Worm (Caenorhabditis elegans) whole organism, young adult: Measurements from ENCODE around the gene K09E9.1.

ENCODE experiments used
- B0035.1 ChIP-seq: sonication (generic microtip); optimal IDR thresholded peaks from 2 replicates; lab custom pipeline; 2016; ENCODE audit warnings: missing genetic modification characterization, mild to moderate bottlenecking, missing compliant biosample characterization, missing genotype, missing genetic modification reagents
- B0261.1 ChIP-seq: sonication (generic microtip); optimal IDR thresholded peaks from 2 replicates; lab custom pipeline; 2016; ENCODE audit warnings: mild to moderate bottlenecking, missing genetic modification characterization, moderate library complexity, missing compliant biosample characterization
- F22D6.2 ChIP-seq: sonication (generic microtip); optimal IDR thresholded peaks from 2 replicates; lab custom pipeline; 2016; ENCODE audit warnings: mild to moderate bottlenecking, missing genetic modification characterization, missing compliant biosample characterization
- F49E8.2 ChIP-seq: sonication (generic microtip); optimal IDR thresholded peaks from 3 replicates; lab custom pipeline; 2017; ENCODE audit warnings: missing genetic modification characterization, mild to moderate bottlenecking, missing compliant biosample characterization, antibody characterized with exemption, moderate library complexity; ENCODE audit not compliant: insufficient read depth
- F57A8.1 ChIP-seq: fragments of 200-800 bp; sonication (Bioruptor generic); optimal IDR thresholded peaks from 2 replicates; lab custom pipeline; 2018; ENCODE audit warnings: mild to moderate bottlenecking, missing genetic modification characterization, moderate library complexity, missing compliant biosample characterization
- Y53G8AR.9 ChIP-seq: fragments of 200-800 bp; sonication (Bioruptor generic); conservative IDR thresholded peaks from 2 replicates; pipeline ENCODE4 v1.3.6; 2022; ENCODE audit warnings: missing genetic modification reagents, missing genetic modification characterization, missing compliant biosample characterization
- Y67H2A.10 ChIP-seq: fragments of 200-800 bp; sonication (Bioruptor generic); conservative IDR thresholded peaks from 2 replicates; pipeline ENCODE4 v1.3.6; 2022; ENCODE audit warnings: missing genetic modification reagents, missing genetic modification characterization, missing compliant biosample characterization
- ZK185.1 ChIP-seq: sonication (generic microtip); optimal IDR thresholded peaks from 2 replicates; lab custom pipeline; 2016; ENCODE audit warnings: mild to moderate bottlenecking, missing genetic modification characterization, missing compliant biosample characterization; ENCODE audit not compliant: poor library complexity, severe bottlenecking
- aptf-2 ChIP-seq: fragments of 200-800 bp; sonication (Bioruptor generic); conservative IDR thresholded peaks from 2 replicates; pipeline ENCODE4 v1.3.6; 2022; ENCODE audit warnings: missing genetic modification reagents, missing genetic modification characterization, missing compliant biosample characterization
- bed-2 ChIP-seq: fragments of 200-800 bp; sonication (Bioruptor generic); IDR thresholded peaks from 2 replicates; pipeline ENCODE4 v1.3.6; 2022; ENCODE audit warnings: missing genetic modification reagents, missing genetic modification characterization, missing compliant biosample characterization
- ceh-100 ChIP-seq: fragments of 200-800 bp; sonication (Bioruptor generic); IDR thresholded peaks from 2 replicates; pipeline ENCODE4 v1.3.6; 2022; ENCODE audit warnings: missing genetic modification reagents, missing genetic modification characterization, missing compliant biosample characterization
- ceh-79 ChIP-seq: sonication (generic microtip); optimal IDR thresholded peaks from 2 replicates; lab custom pipeline; 2017; ENCODE audit warnings: mild to moderate bottlenecking, missing genetic modification characterization, missing compliant biosample characterization
- dpff-1 ChIP-seq: sonication (generic microtip); optimal IDR thresholded peaks from 2 replicates; lab custom pipeline; 2017; ENCODE audit warnings: mild to moderate bottlenecking, missing genetic modification characterization, missing compliant biosample characterization
- ekl-4 ChIP-seq: fragments of 200-800 bp; sonication (Bioruptor generic); IDR thresholded peaks from 2 replicates; pipeline ENCODE4 v1.3.6; 2022; ENCODE audit warnings: missing genetic modification reagents, missing genetic modification characterization, missing compliant biosample characterization
- ets-4 ChIP-seq: fragments of 200-800 bp; sonication (Bioruptor generic); optimal IDR thresholded peaks from 2 replicates; lab custom pipeline; 2018; ENCODE audit warnings: mild to moderate bottlenecking, missing genetic modification characterization, missing compliant biosample characterization
- hsf-1 ChIP-seq: fragments of 200-800 bp; sonication (Bioruptor generic); IDR thresholded peaks from 2 replicates; pipeline ENCODE4 v1.3.6; 2022; ENCODE audit warnings: missing genetic modification reagents, missing genetic modification characterization, missing compliant biosample characterization
- lag-1 ChIP-seq: fragments of 200-800 bp; sonication (Bioruptor generic); IDR thresholded peaks from 2 replicates; pipeline ENCODE4 v1.3.6; 2022; ENCODE audit warnings: missing genetic modification reagents, missing genetic modification characterization, missing compliant biosample characterization
- let-526 ChIP-seq: fragments of 200-800 bp; sonication (Bioruptor generic); IDR thresholded peaks from 2 replicates; pipeline ENCODE4 v1.3.6; 2022; ENCODE audit warnings: missing genetic modification reagents, missing genetic modification characterization, missing compliant biosample characterization
- let-607 ChIP-seq, 2 experiments: fragments of 200-800 bp in 1 of 2; sonication (Bioruptor generic) in 1 of 2; sonication (generic microtip) in 1 of 2; optimal IDR thresholded peaks; 2 replicates each; lab custom pipeline; 2016 to 2018; ENCODE audit warnings: mild to moderate bottlenecking in 2 of 2, missing compliant biosample characterization in 2 of 2, missing genetic modification characterization in 2 of 2, moderate library complexity in 2 of 2, missing genotype in 1 of 2
- lin-54 ChIP-seq: fragments of 200-800 bp; sonication (Bioruptor generic); optimal IDR thresholded peaks from 2 replicates; lab custom pipeline; 2018; ENCODE audit warnings: mild to moderate bottlenecking, missing genetic modification characterization, missing compliant biosample characterization
- lir-1 ChIP-seq: fragments of 200-800 bp; sonication (Bioruptor generic); conservative IDR thresholded peaks from 2 replicates; pipeline ENCODE4 v1.3.6; 2022; ENCODE audit warnings: missing genetic modification reagents, missing genetic modification characterization, missing compliant biosample characterization
- lsl-1 ChIP-seq: fragments of 200-800 bp; sonication (Bioruptor generic); optimal IDR thresholded peaks from 2 replicates; lab custom pipeline; 2018; ENCODE audit warnings: mild to moderate bottlenecking, missing genetic modification characterization, moderate library complexity, missing compliant biosample characterization
- lsy-27 ChIP-seq: sonication (generic microtip); optimal IDR thresholded peaks from 2 replicates; lab custom pipeline; 2017; ENCODE audit warnings: missing genetic modification characterization, mild to moderate bottlenecking, missing compliant biosample characterization, antibody characterized with exemption, missing genotype, borderline replicate concordance; ENCODE audit not compliant: insufficient read depth
- nfya-1 ChIP-seq: sonication (generic microtip); optimal IDR thresholded peaks from 2 replicates; lab custom pipeline; 2017; ENCODE audit warnings: antibody characterized with exemption, missing compliant biosample characterization, missing genetic modification characterization, borderline replicate concordance; ENCODE audit not compliant: insufficient read depth
- nfyb-1 ChIP-seq: fragments of 200-800 bp; sonication (Bioruptor generic); IDR thresholded peaks from 2 replicates; pipeline ENCODE4 v1.3.6; 2022; ENCODE audit warnings: missing genetic modification reagents, missing genetic modification characterization, missing compliant biosample characterization
- pbrm-1 ChIP-seq: fragments of 200-800 bp; sonication (Bioruptor generic); IDR thresholded peaks from 2 replicates; pipeline ENCODE4 v1.3.6; 2022; ENCODE audit warnings: missing genetic modification reagents, missing genetic modification characterization, missing compliant biosample characterization
- pha-4 ChIP-seq: fragments of 150-350 bp; sonication (generic microtip); optimal IDR thresholded peaks from 2 replicates; lab custom pipeline; 2014; ENCODE audit warnings: missing biosample characterization, missing genetic modification reagents, missing genetic modification characterization
- rcor-1 ChIP-seq: fragments of 200-800 bp; sonication (Bioruptor generic); IDR thresholded peaks from 2 replicates; pipeline ENCODE4 v1.3.6; 2022; ENCODE audit warnings: missing genetic modification reagents, missing genetic modification characterization, missing compliant biosample characterization
- snpc-4 ChIP-seq, 5 experiments: fragments of 150-350 bp in 1 of 5; sonication (generic microtip) in 4 of 5; optimal IDR thresholded peaks; 2 replicates each; lab custom pipeline; 2014 to 2018; ENCODE audit warnings: missing genetic modification characterization in 5 of 5, missing biosample characterization in 3 of 5, antibody characterized with exemption in 2 of 5, mild to moderate bottlenecking in 2 of 5, missing compliant biosample characterization in 2 of 5, missing genotype in 2 of 5, moderate library complexity in 2 of 5, missing genetic modification reagents in 1 of 5
- somi-1 ChIP-seq: fragments of 200-800 bp; sonication (Bioruptor generic); optimal IDR thresholded peaks from 2 replicates; lab custom pipeline; 2018; ENCODE audit warnings: mild to moderate bottlenecking, missing genetic modification characterization, missing compliant biosample characterization
- tbp1 ChIP-seq: fragments of 200-800 bp; sonication (Bioruptor generic); optimal IDR thresholded peaks from 2 replicates; lab custom pipeline; 2018; ENCODE audit warnings: mild to moderate bottlenecking, missing genetic modification characterization, missing compliant biosample characterization
- unc-130 ChIP-seq: sonication (generic microtip); optimal IDR thresholded peaks from 2 replicates; lab custom pipeline; 2016; ENCODE audit warnings: missing genetic modification reagents, missing genetic modification characterization, missing compliant biosample characterization
- xnd-1 ChIP-seq: sonication (generic microtip); optimal IDR thresholded peaks from 2 replicates; lab custom pipeline; 2016; ENCODE audit warnings: missing genotype, missing genetic modification reagents, missing genetic modification characterization, missing compliant biosample characterization
- zfh-2 ChIP-seq: fragments of 200-800 bp; sonication (Bioruptor generic); conservative IDR thresholded peaks from 2 replicates; pipeline ENCODE4 v1.3.6; 2022; ENCODE audit warnings: missing genetic modification reagents, missing genetic modification characterization, missing compliant biosample characterization

Gene K09E9.1

DNA sequence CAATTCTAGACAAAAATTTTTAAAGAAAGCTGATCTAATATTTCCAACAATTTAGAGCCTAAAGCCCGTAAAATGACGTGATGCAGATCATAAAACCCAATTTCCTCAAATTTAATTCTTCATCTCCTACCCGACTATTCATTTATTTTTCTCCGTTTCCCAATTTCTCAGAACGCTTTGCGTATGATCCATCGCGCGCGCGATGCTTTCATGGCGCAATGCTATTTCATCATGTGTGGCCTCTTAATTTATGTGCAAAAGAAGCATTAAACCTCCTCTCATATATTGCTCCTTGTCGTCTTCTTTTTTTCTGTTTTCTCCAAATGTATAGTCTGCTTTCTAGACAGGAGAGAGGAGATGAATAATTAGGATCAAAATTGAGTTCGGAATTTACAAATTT lies 48.4 kb downstream of the K09E9.1 start:
- TF ChIP-seq ceh-79 (tag; lab: Kevin White, UChicago) (no peak), pbrm-1 (no peak), pha-4 (tag; lab: Kevin White, UChicago) (no peak), lsy-27 (no peak), xnd-1 (tag; lab: Kevin White, UChicago) (no peak), somi-1 (GFP tag; lab: Kevin White, UChicago) (no peak), unc-130 (GFP tag; lab: Kevin White, UChicago) (no peak), tbp1 (GFP tag; lab: Kevin White, UChicago) (no peak), nfyb-1 (GFP tag; lab: Robert Waterston, UW) (no peak), hsf-1 (no peak), nfya-1 (tag; lab: Kevin White, UChicago) (no peak), rcor-1 (GFP tag; lab: Robert Waterston, UW) (no peak), let-526 (GFP tag; lab: Robert Waterston, UW) (no peak), lsl-1 (GFP tag; lab: Kevin White, UChicago) (no peak), Y67H2A.10 (no peak), lin-54 (no peak)

- no peak for TF ChIP-seq aptf-2
- no peak for TF ChIP-seq B0261.1 (tag; lab: Kevin White, UChicago)
- TF ChIP-seq Y53G8AR.9 (GFP tag; lab: Robert Waterston, UW), result no peak
- TF ChIP-seq let-607 (tag; optimal IDR thresholded peaks at IDR 0.05; lab: Kevin White, UChicago), result no peak
- TF ChIP-seq F49E8.2, result no peak
- TF ChIP-seq bed-2 (GFP tag; lab: Robert Waterston, UW), result no peak
- TF ChIP-seq let-526 (GFP tag; lab: Robert Waterston, UW), result no peak
- no peak for TF ChIP-seq xnd-1 (tag; lab: Kevin White, UChicago)
- TF ChIP-seq zfh-2 (GFP tag; lab: Robert Waterston, UW), result no peak
- no peak for TF ChIP-seq ZK185.1 (tag; lab: Kevin White, UChicago)
- no peak for TF ChIP-seq lag-1 (GFP tag; lab: Robert Waterston, UW)
- no peak for TF ChIP-seq B0035.1 (tag; lab: Kevin White, UChicago)
- no peak for TF ChIP-seq lir-1 (GFP tag; lab: Robert Waterston, UW)
- no peak for TF ChIP-seq dpff-1 (tag; lab: Kevin White, UChicago)
- no peak for TF ChIP-seq snpc-4 (GFP tag; optimal IDR thresholded peaks at IDR 0.05; lab: Kevin White, UChicago)
- TF ChIP-seq snpc-4 (tag; optimal IDR thresholded peaks at IDR 0.05; lab: Kevin White, UChicago), result no peak
- TF ChIP-seq ekl-4 (GFP tag; lab: Robert Waterston, UW), result no peak
- TF ChIP-seq ceh-100 (GFP tag; lab: Robert Waterston, UW), result no peak
- no peak for TF ChIP-seq F57A8.1
- no peak for TF ChIP-seq F22D6.2
- no peak for TF ChIP-seq ets-4 (GFP tag; lab: Kevin White, UChicago)
These were observed 55.3 kb downstream of the K09E9.1 start, which contains the start of gene F59D12.2 for ce11 chrX:15675622-15676021. F59D12.2 (minus strand) TSS chrX:15675722.
